Worm (Caenorhabditis elegans) whole organism, L4/young adult: Measurements from ENCODE around the gene R08C7.11.

Experiments
- W03F9.2 ChIP-seq: fragments of 150-350 bp; optimal IDR thresholded peaks from 2 replicates; lab custom pipeline; 2014; ENCODE audit warnings: missing biosample characterization, missing genetic modification characterization
- him-1 ChIP-seq: sonication (generic microtip); optimal IDR thresholded peaks from 2 replicates; lab custom pipeline; 2016; ENCODE audit warnings: missing genotype, missing genetic modification reagents, missing genetic modification characterization, missing compliant biosample characterization

ce11 chrIV:4484555-4484954 lies 29.8 kb upstream of the R08C7.11 start:
- TF ChIP-seq him-1 (tag; lab: Kevin White, UChicago) (no peak), W03F9.2 (tag; lab: Kevin White, UChicago) (no peak)
